Worm (Caenorhabditis elegans) whole organism, L3 larva: Measurements from ENCODE around the gene lsy-13.

Experiments used
- elt-2 ChIP-seq: sonication (generic microtip); optimal IDR thresholded peaks from 2 replicates; lab custom pipeline; 2016; ENCODE audit warnings: missing genetic modification reagents, mild to moderate bottlenecking, missing genetic modification characterization, missing compliant biosample characterization
- fos-1 ChIP-seq: fragments of 150-350 bp; optimal IDR thresholded peaks from 2 replicates; lab custom pipeline; 2014; ENCODE audit warnings: missing biosample characterization, missing genetic modification characterization
- jun-1 ChIP-seq: fragments of 150-350 bp; optimal IDR thresholded peaks from 2 replicates; lab custom pipeline; 2014; ENCODE audit warnings: missing biosample characterization, missing genetic modification reagents, missing genetic modification characterization
- nhr-25 ChIP-seq: sonication (generic microtip); optimal IDR thresholded peaks from 2 replicates; lab custom pipeline; 2017; ENCODE audit warnings: missing biosample characterization, missing genetic modification characterization
- nhr-77 ChIP-seq: fragments of 150-350 bp; optimal IDR thresholded peaks from 2 replicates; lab custom pipeline; 2014; ENCODE audit warnings: missing biosample characterization, missing genetic modification characterization
- snpc-4 ChIP-seq: fragments of 150-350 bp; optimal IDR thresholded peaks from 2 replicates; lab custom pipeline; 2014; ENCODE audit warnings: missing biosample characterization, missing genetic modification characterization
- zag-1 ChIP-seq: fragments of 150-350 bp; optimal IDR thresholded peaks from 2 replicates; lab custom pipeline; 2014; ENCODE audit warnings: missing biosample characterization, missing genetic modification characterization

ce11 chrIV:16865487-16865886 is 1.8 kb downstream of the lsy-13 start, which contains the start of gene gtsf-1:
- peak; percentile 60 for TF ChIP-seq nhr-25 (tag; lab: Kevin White, UChicago)
- TF ChIP-seq snpc-4 (tag; lab: Kevin White, UChicago): peak; percentile 56
- peak; percentile 47 for TF ChIP-seq jun-1
- no peak for TF ChIP-seq fos-1 (tag; lab: Kevin White, UChicago)
- peak; percentile 51 for TF ChIP-seq elt-2 (tag; lab: Kevin White, UChicago)
- no peak for TF ChIP-seq nhr-77 (tag; lab: Kevin White, UChicago)
- TF ChIP-seq zag-1 (tag; lab: Kevin White, UChicago): peak; percentile 41
